Fruit fly (Drosophila melanogaster) whole organism, wandering third instar larva: Measurements from ENCODE around the gene Jon65Ai.
A peak's percentile ranks its signal among the peaks of the same experiment; 100 is the strongest.

Source experiments
- Abd-B ChIP-seq: fragments of >200 bp; optimal IDR thresholded peaks from 2 replicates; lab custom pipeline; 2017; ENCODE audit warnings: missing biosample characterization, missing genetic modification characterization
- CG32264 ChIP-seq: fragments of 200-800 bp; sonication (Bioruptor generic); optimal IDR thresholded peaks from 2 replicates; lab custom pipeline; 2016; ENCODE audit warnings: missing biosample characterization, missing genetic modification characterization
- Dif ChIP-seq: fragments of 200-275, 200-300 bp; sonication (Bioruptor generic); optimal IDR thresholded peaks from 2 replicates; lab custom pipeline; 2018; ENCODE audit warnings: missing biosample characterization, missing genetic modification characterization; ENCODE audit not compliant: partially characterized antibody
- Myc ChIP-seq: fragments of >200 bp; optimal IDR thresholded peaks from 2 replicates; lab custom pipeline; 2017
- Sp1 ChIP-seq: fragments of 200-800 bp; sonication (Bioruptor generic); optimal IDR thresholded peaks from 3 replicates; lab custom pipeline; 2019; ENCODE audit warnings: missing biosample characterization, mild to moderate bottlenecking, missing genetic modification characterization, moderate library complexity
- dl ChIP-seq, 2 experiments: fragments of 175-275, 200-275 bp in 1 of 2; fragments of 200-275 bp in 1 of 2; sonication (Bioruptor generic); optimal IDR thresholded peaks; lab custom pipeline; 2018; ENCODE audit warnings: mild to moderate bottlenecking in 2 of 2, missing biosample characterization in 2 of 2, missing genetic modification characterization in 2 of 2, moderate library complexity in 2 of 2; ENCODE audit not compliant: partially characterized antibody in 2 of 2, insufficient read depth in 1 of 2
- h ChIP-seq: fragments of 200-800 bp; sonication (Bioruptor generic); optimal IDR thresholded peaks from 3 replicates; lab custom pipeline; 2016; ENCODE audit warnings: missing biosample characterization, mild to moderate bottlenecking, missing genetic modification characterization
- pan ChIP-seq: fragments of >200 bp; optimal IDR thresholded peaks from 2 replicates; lab custom pipeline; 2017
- sage ChIP-seq: fragments of 200-800 bp; sonication (Bioruptor generic); optimal IDR thresholded peaks from 2 replicates; lab custom pipeline; 2016; ENCODE audit warnings: missing biosample characterization, mild to moderate bottlenecking, missing genetic modification characterization

DNA sequence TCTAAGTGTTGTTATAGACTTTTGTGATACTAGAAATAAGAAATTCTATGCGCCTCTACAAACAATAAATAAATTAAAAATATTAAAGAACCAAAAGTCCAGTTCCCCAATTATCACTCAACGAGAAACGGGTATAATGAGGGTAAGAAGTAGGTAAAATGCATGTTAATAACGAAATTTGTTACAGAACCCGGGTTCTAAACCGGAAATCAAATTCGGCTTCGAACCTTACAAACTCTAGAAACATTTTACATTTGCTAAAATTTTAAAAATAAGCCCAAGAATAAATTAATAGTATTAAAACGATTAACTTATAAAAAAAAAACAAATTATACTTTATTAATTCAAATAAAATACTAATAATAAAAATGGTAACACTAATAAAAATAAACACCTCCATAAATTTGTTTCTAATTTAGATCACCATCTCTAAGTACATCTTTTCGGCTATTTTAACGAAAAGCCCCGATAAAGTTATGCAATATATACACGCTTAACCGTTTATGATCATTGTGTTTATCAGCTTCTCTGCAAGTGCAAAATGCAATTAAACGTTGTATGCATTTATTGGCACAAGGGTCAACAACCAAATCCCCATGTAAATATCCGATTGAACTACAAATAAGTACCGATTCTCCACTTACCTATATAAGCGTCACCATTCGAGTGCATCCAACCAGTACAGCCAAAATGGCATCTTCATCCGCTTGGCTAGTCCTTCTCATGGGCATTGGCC lies 17.4 kb upstream of the Jon65Ai start, which contains the start of gene CG6602:
- TF ChIP-seq Myc (lab: Kevin White, UChicago): no peak
- TF ChIP-seq Sp1 (GFP tag; lab: Kevin White, UChicago): peak; percentile 36
- TF ChIP-seq CG32264 (GFP tag; lab: Kevin White, UChicago): no peak
- no peak for TF ChIP-seq pan (lab: Kevin White, UChicago)
- no peak for TF ChIP-seq dl (GFP tag; optimal IDR thresholded peaks at IDR 0.05; lab: Kevin White, UChicago; ENCODE audit: insufficient read depth in 1 of 2, partially characterized antibody in 2 of 2)
- TF ChIP-seq Abd-B (GFP tag; lab: Kevin White, UChicago): no peak
- TF ChIP-seq Dif: no peak
- peak; percentile 26 for TF ChIP-seq h (GFP tag; lab: Kevin White, UChicago)
- peak; percentile 39 for TF ChIP-seq sage (GFP tag; lab: Kevin White, UChicago)
